Fruit fly (Drosophila melanogaster): ENCODE measurements around the gene uif.

dm6 chr2L:6964022-6964434 lies 46.1 kb downstream of the uif start, which contains the start of the genes sip2 and Coprox:
- TF ChIP-seq usp (GFP tag; optimal IDR thresholded peaks at IDR 0.05) = no peak
- no peak for TF ChIP-seq CG8478 (optimal IDR thresholded peaks at IDR 0.05)
